Fruit fly (Drosophila melanogaster): ENCODE results near the gene Exo84.

The Exo84 gene

dm6 chr3R:26059195-26059594, 7.1 kb upstream of the Exo84 start, which contains the start of the genes RpL34a and Trmt61 (continued):
- TF ChIP-seq CG1233 (GFP tag; optimal IDR thresholded peaks at IDR 0.05): peak; percentile 95
- peak; percentile 76 for TF ChIP-seq CG11398 (GFP tag; optimal IDR thresholded peaks at IDR 0.05)
- peak; percentile 70 for TF ChIP-seq Sox102F (GFP tag; optimal IDR thresholded peaks at IDR 0.05)
- peak; percentile 69; the same call in 1 of the 3 replicates for TF ChIP-seq CG3726 (GFP tag; IDR thresholded peaks at IDR 0.05)
- TF ChIP-seq tgo (GFP tag; IDR thresholded peaks at IDR 0.05): peak; percentile 64; the same call in 2 of the 3 replicates
- TF ChIP-seq CG3838 (GFP tag; optimal IDR thresholded peaks at IDR 0.05): no peak
- TF ChIP-seq CG31441 (GFP tag; IDR thresholded peaks at IDR 0.05): peak; percentile 92
- TF ChIP-seq CG3281 (GFP tag; optimal IDR thresholded peaks at IDR 0.05): peak; percentile 96
- TF ChIP-seq MBD-R2 (GFP tag; IDR thresholded peaks at IDR 0.05): peak; percentile 65
- TF ChIP-seq zen2 (GFP tag; IDR thresholded peaks at IDR 0.05; ENCODE audit: partially characterized antibody): peak; percentile 54; the same call in 1 of the 3 replicates
- TF ChIP-seq odd (GFP tag; optimal IDR thresholded peaks at IDR 0.05): peak; percentile 92
- peak; percentile 79 for TF ChIP-seq org-1 (GFP tag; optimal IDR thresholded peaks at IDR 0.05)
- TF ChIP-seq Med (GFP tag): peak; percentile 96
- no peak for TF ChIP-seq CG1024 (GFP tag; IDR thresholded peaks at IDR 0.05)
- no peak for TF ChIP-seq gt (GFP tag; IDR thresholded peaks at IDR 0.05)
- peak; percentile 78 for TF ChIP-seq mam (GFP tag; optimal IDR thresholded peaks at IDR 0.05)
- TF ChIP-seq Hmr (GFP tag; optimal IDR thresholded peaks at IDR 0.05): peak; percentile 94
- peak; percentile 90 for TF ChIP-seq phol (tag; optimal IDR thresholded peaks at IDR 0.05)
- TF ChIP-seq bsh (GFP tag; optimal IDR thresholded peaks at IDR 0.05): peak in 1 of 2 experiments; percentile 77
- TF ChIP-seq en (GFP tag; optimal IDR thresholded peaks at IDR 0.05): peak; percentile 28
- TF ChIP-seq CG9876 (GFP tag; optimal IDR thresholded peaks at IDR 0.05): peak; percentile 21
- 0 out of 2 replicates have a peak, but pooled peaks have one; percentile 17 for TF ChIP-seq wdn (GFP tag; IDR thresholded peaks at IDR 0.05)
- peak; percentile 90 for TF ChIP-seq CG15601 (tag; optimal IDR thresholded peaks at IDR 0.05)
- peak; percentile 88 for TF ChIP-seq Camta (GFP tag; optimal IDR thresholded peaks at IDR 0.05)
- TF ChIP-seq sob (GFP tag; IDR thresholded peaks at IDR 0.05): peak; percentile 86
- TF ChIP-seq hb (GFP tag; IDR thresholded peaks at IDR 0.05; ENCODE audit: partially characterized antibody): peak; percentile 80
- peak; percentile 69 for TF ChIP-seq CG9609 (GFP tag; optimal IDR thresholded peaks at IDR 0.05)
- peak; percentile 71 for TF ChIP-seq CG18764 (GFP tag; optimal IDR thresholded peaks at IDR 0.05)
- peak; percentile 61; the same call in 2 of the 3 replicates for TF ChIP-seq otp (GFP tag; IDR thresholded peaks at IDR 0.05)
- TF ChIP-seq Rfx (GFP tag; IDR thresholded peaks at IDR 0.05): peak; percentile 79
- TF ChIP-seq dmrt11E (tag; optimal IDR thresholded peaks at IDR 0.05): peak; percentile 83
- TF ChIP-seq luna (GFP tag; optimal IDR thresholded peaks at IDR 0.05): peak; percentile 72
- TF ChIP-seq Dbx (GFP tag; IDR thresholded peaks at IDR 0.05): peak; percentile 84
- peak in 1 of 2 experiments; percentile 85 for TF ChIP-seq Eip74EF (GFP tag; optimal IDR thresholded peaks at IDR 0.05)
- peak; percentile 35; the same call in 1 of the 2 replicates for TF ChIP-seq toy (GFP tag; IDR thresholded peaks at IDR 0.05)
- TF ChIP-seq CG10959 (GFP tag; IDR thresholded peaks at IDR 0.05): peak; percentile 52; the same call in 1 of the 2 replicates
- TF ChIP-seq CG7745 (tag; optimal IDR thresholded peaks at IDR 0.05): peak; percentile 56
- peak; percentile 92 for TF ChIP-seq PHDP (tag; optimal IDR thresholded peaks at IDR 0.05)
- peak; percentile 84 for TF ChIP-seq CG7839 (tag; optimal IDR thresholded peaks at IDR 0.05)
- TF ChIP-seq GATAe (GFP tag; conservative IDR thresholded peaks at IDR 0.05): peak; percentile 54
- TF ChIP-seq H15 (GFP tag; IDR thresholded peaks at IDR 0.05): peak; percentile 54; the same call in 1 of the 3 replicates
- peak; percentile 61 for TF ChIP-seq btn (GFP tag; optimal IDR thresholded peaks at IDR 0.05)
- peak; percentile 97 for TF ChIP-seq CG13775 (GFP tag; optimal IDR thresholded peaks at IDR 0.05)
- peak; percentile 99 for TF ChIP-seq Ets97D (GFP tag; optimal IDR thresholded peaks at IDR 0.05)
- TF ChIP-seq CG1832 (GFP tag; optimal IDR thresholded peaks at IDR 0.05): no peak
- TF ChIP-seq CG4730 (GFP tag; IDR thresholded peaks at IDR 0.05): peak; percentile 30; the same call in 1 of the 2 replicates
- peak; percentile 27 for TF ChIP-seq ERR (GFP tag; optimal IDR thresholded peaks at IDR 0.05)
- peak; percentile 86 for TF ChIP-seq Hey (tag; optimal IDR thresholded peaks at IDR 0.05)
- peak; percentile 25 for TF ChIP-seq Elba2 (GFP tag; optimal IDR thresholded peaks at IDR 0.05)
- no peak for TF ChIP-seq sd (tag; optimal IDR thresholded peaks at IDR 0.05)
- peak; percentile 59 for TF ChIP-seq CTCF (GFP tag; optimal IDR thresholded peaks at IDR 0.05)

All from whole organism, embryonic.